Worm (Caenorhabditis elegans): ENCODE measurements around the gene Y71H2AR.2.
"Not testable (repeated sequence)": the region's sequence is repeated elsewhere in the genome, so short reads cannot be mapped to it uniquely, and the experiment has no call there.

- not testable (repeated sequence) for TF ChIP-seq nhr-2 (tag; optimal IDR thresholded peaks at IDR 0.05); lin-13 (tag; optimal IDR thresholded peaks at IDR 0.05); ceh-39 (tag; optimal IDR thresholded peaks at IDR 0.05); pha-4 (tag; optimal IDR thresholded peaks at IDR 0.05); elt-3 (tag; optimal IDR thresholded peaks at IDR 0.05); snpc-4 (tag; optimal IDR thresholded peaks at IDR 0.05); cnd-1 (tag; optimal IDR thresholded peaks at IDR 0.05); unc-62 (GFP tag; optimal IDR thresholded peaks at IDR 0.05); ces-1 (GFP tag; optimal IDR thresholded peaks at IDR 0.05)
These were observed 6.0 kb upstream of the Y71H2AR.2 start, which contains the start of gene H34I24.1 for ce11 chrIII:2846747-2847146.

Data from whole organism, mixed stage, embryonic.